Fruit fly (Drosophila melanogaster) whole organism, embryonic: ENCODE measurements around the gene HINT1.

ENCODE experiments used
- CG10209 ChIP-seq: fragments of 200-800 bp; sonication (Bioruptor generic); optimal IDR thresholded peaks from 3 replicates; lab custom pipeline; 2017; ENCODE audit warnings: missing biosample characterization, mild to moderate bottlenecking, missing genetic modification characterization, missing genetic modification reagents
- CG10274 ChIP-seq: fragments of 200-800 bp; sonication (Bioruptor generic); optimal IDR thresholded peaks from 3 replicates; lab custom pipeline; 2017; ENCODE audit warnings: missing biosample characterization, mild to moderate bottlenecking, missing genetic modification characterization
- CG11696 ChIP-seq: fragments of 200-800 bp; sonication (Bioruptor generic); IDR thresholded peaks from 2 replicates; pipeline ENCODE4 v1.3.6; 2022; ENCODE audit warnings: missing biosample characterization, missing genetic modification characterization
- CG12219 ChIP-seq: fragments of 200-800 bp; sonication (Bioruptor generic); optimal IDR thresholded peaks from 3 replicates; lab custom pipeline; 2018; ENCODE audit warnings: missing biosample characterization, mild to moderate bottlenecking, missing genetic modification characterization
- CG1233 ChIP-seq: fragments of 200-800 bp; sonication (Bioruptor generic); optimal IDR thresholded peaks from 4 replicates; lab custom pipeline; 2018; ENCODE audit warnings: missing biosample characterization, mild to moderate bottlenecking, missing genetic modification characterization
- CG13624 ChIP-seq: fragments of 200-800 bp; sonication (Bioruptor generic); optimal IDR thresholded peaks from 2 replicates; lab custom pipeline; 2016; ENCODE audit warnings: missing biosample characterization, missing genetic modification characterization
- CG14014 ChIP-seq: fragments of 200-800 bp; sonication (Bioruptor generic); IDR thresholded peaks from 2 replicates; pipeline ENCODE4 v1.3.6; 2022; ENCODE audit warnings: missing biosample characterization, missing genetic modification characterization
- CG17568 ChIP-seq: fragments of 200-800 bp; sonication (Bioruptor generic); optimal IDR thresholded peaks from 2 replicates; lab custom pipeline; 2018; ENCODE audit warnings: missing biosample characterization, mild to moderate bottlenecking, missing genetic modification characterization, moderate library complexity
- CG1792 ChIP-seq: fragments of 200-800 bp; sonication (Bioruptor generic); optimal IDR thresholded peaks from 2 replicates; lab custom pipeline; 2016; ENCODE audit warnings: missing biosample characterization, missing genetic modification characterization
- CG2116 ChIP-seq: fragments of 200-800 bp; sonication (Bioruptor generic); optimal IDR thresholded peaks from 3 replicates; lab custom pipeline; 2018; ENCODE audit warnings: missing biosample characterization, mild to moderate bottlenecking, missing genetic modification characterization
- CG2199 ChIP-seq: fragments of 200-800 bp; sonication (Bioruptor generic); IDR thresholded peaks from 3 replicates; pipeline ENCODE4 v1.3.6; 2022; ENCODE audit warnings: missing biosample characterization, missing genetic modification characterization
- CG31441 ChIP-seq: fragments of 200-800 bp; sonication (Bioruptor generic); IDR thresholded peaks from 2 replicates; pipeline ENCODE4 v1.3.6; 2022; ENCODE audit warnings: missing biosample characterization, missing genetic modification characterization
- CG3281 ChIP-seq: fragments of 200-800 bp; sonication (Bioruptor generic); optimal IDR thresholded peaks from 3 replicates; lab custom pipeline; 2017; ENCODE audit warnings: missing biosample characterization, mild to moderate bottlenecking, missing genetic modification characterization
- CG34224 ChIP-seq: fragments of 200-800 bp; sonication (Bioruptor generic); IDR thresholded peaks from 3 replicates; pipeline ENCODE4 v1.3.6; 2022; ENCODE audit warnings: missing biosample characterization, missing genetic modification characterization; ENCODE audit not compliant: partially characterized antibody
- CG3847 ChIP-seq: fragments of 200-800 bp; sonication (Bioruptor generic); IDR thresholded peaks from 2 replicates; pipeline ENCODE4 v1.3.6; 2022; ENCODE audit warnings: missing biosample characterization, missing genetic modification characterization
- CG5180 ChIP-seq: fragments of 200-800 bp; sonication (Bioruptor generic); optimal IDR thresholded peaks from 3 replicates; lab custom pipeline; 2017; ENCODE audit warnings: missing biosample characterization, missing genetic modification characterization, mild to moderate bottlenecking, moderate library complexity, missing genetic modification reagents
- CG6654 ChIP-seq: fragments of 200-800 bp; sonication (Bioruptor generic); optimal IDR thresholded peaks from 2 replicates; lab custom pipeline; 2017; ENCODE audit warnings: missing biosample characterization, mild to moderate bottlenecking, missing genetic modification characterization
- CG6791 ChIP-seq: fragments of 200-800 bp; sonication (Bioruptor generic); IDR thresholded peaks from 3 replicates; pipeline ENCODE4 v1.3.6; 2022; ENCODE audit warnings: missing biosample characterization, missing genetic modification characterization; ENCODE audit not compliant: partially characterized antibody
- CG7372 ChIP-seq: fragments of 200-800 bp; sonication (Bioruptor generic); IDR thresholded peaks from 2 replicates; pipeline ENCODE4 v1.3.6; 2022; ENCODE audit warnings: missing biosample characterization, missing genetic modification characterization
- CG8478 ChIP-seq: fragments of >200 bp; optimal IDR thresholded peaks from 2 replicates; lab custom pipeline; 2018
- CG9437 ChIP-seq: fragments of 200-800 bp; sonication (Bioruptor generic); optimal IDR thresholded peaks from 2 replicates; lab custom pipeline; 2018; ENCODE audit warnings: missing biosample characterization, mild to moderate bottlenecking, missing genetic modification characterization
- CrebB ChIP-seq: fragments of 200-800 bp; sonication (Bioruptor generic); optimal IDR thresholded peaks from 3 replicates; lab custom pipeline; 2018; ENCODE audit warnings: missing biosample characterization, mild to moderate bottlenecking, missing genetic modification characterization
- D19A ChIP-seq: fragments of 200-800 bp; optimal IDR thresholded peaks from 3 replicates; lab custom pipeline; 2019; ENCODE audit warnings: missing biosample characterization, mild to moderate bottlenecking, missing genetic modification characterization, moderate library complexity
- Dip2 ChIP-seq: fragments of 200-800 bp; sonication (Bioruptor generic); IDR thresholded peaks from 2 replicates; pipeline ENCODE4 v1.3.6; 2022; ENCODE audit warnings: missing biosample characterization, missing genetic modification characterization
- HHEX ChIP-seq: fragments of 200-800 bp; sonication (Bioruptor generic); optimal IDR thresholded peaks from 3 replicates; lab custom pipeline; 2017; ENCODE audit warnings: missing biosample characterization, mild to moderate bottlenecking, missing genetic modification characterization, missing genetic modification reagents
- Hand ChIP-seq: fragments of 200-800 bp; sonication (Bioruptor generic); optimal IDR thresholded peaks from 2 replicates; lab custom pipeline; 2017; ENCODE audit warnings: mild to moderate bottlenecking, missing biosample characterization, missing genetic modification reagents, missing genetic modification characterization
- Hr78 ChIP-seq, 2 experiments: fragments of 200-800 bp in 1 of 2; fragments of >200 bp in 1 of 2; sonication (Bioruptor generic) in 1 of 2; optimal IDR thresholded peaks; 2 replicates each; lab custom pipeline; 2017 to 2019; ENCODE audit warnings: missing biosample characterization in 2 of 2, missing genetic modification characterization in 2 of 2, mild to moderate bottlenecking in 1 of 2, moderate library complexity in 1 of 2
- Lhr ChIP-seq: fragments of 200-800 bp; sonication (Bioruptor generic); optimal IDR thresholded peaks from 3 replicates; lab custom pipeline; 2017; ENCODE audit warnings: mild to moderate bottlenecking, missing biosample characterization, missing genetic modification reagents, missing genetic modification characterization
- Lpt ChIP-seq: fragments of >200 bp; optimal IDR thresholded peaks from 2 replicates; lab custom pipeline; 2018; ENCODE audit warnings: missing biosample characterization, missing genetic modification characterization
- MBD-R2 ChIP-seq: fragments of 200-800 bp; sonication (Bioruptor generic); IDR thresholded peaks from 2 replicates; pipeline ENCODE4 v1.3.6; 2022; ENCODE audit warnings: missing biosample characterization, missing genetic modification characterization
- Oli ChIP-seq: fragments of 200-800 bp; sonication (Bioruptor generic); optimal IDR thresholded peaks from 2 replicates; lab custom pipeline; 2018; ENCODE audit warnings: missing biosample characterization, mild to moderate bottlenecking, missing genetic modification characterization, moderate library complexity
- Optix ChIP-seq: fragments of 200-800 bp; sonication (Bioruptor generic); IDR thresholded peaks from 3 replicates; pipeline ENCODE4 v1.3.6; 2022; ENCODE audit warnings: missing biosample characterization, missing genetic modification characterization
- Sox102F ChIP-seq: fragments of 200-800 bp; sonication (Bioruptor generic); optimal IDR thresholded peaks from 2 replicates; lab custom pipeline; 2018; ENCODE audit warnings: missing biosample characterization, mild to moderate bottlenecking, missing genetic modification characterization, moderate library complexity
- Usf ChIP-seq: fragments of 200-800 bp; sonication (Bioruptor generic); optimal IDR thresholded peaks from 2 replicates; lab custom pipeline; 2017; ENCODE audit warnings: missing genotype, missing biosample characterization, missing genetic modification characterization
- ara ChIP-seq: fragments of 200-800 bp; sonication (Bioruptor generic); IDR thresholded peaks from 2 replicates; pipeline ENCODE4 v1.3.6; 2022; ENCODE audit warnings: missing biosample characterization, missing genetic modification characterization
- ato ChIP-seq: fragments of 200-800 bp; sonication (Bioruptor generic); IDR thresholded peaks from 2 replicates; pipeline ENCODE4 v1.3.6; 2022; ENCODE audit warnings: missing biosample characterization, missing genetic modification characterization; ENCODE audit not compliant: partially characterized antibody
- az2 ChIP-seq: fragments of 200-800 bp; sonication (Bioruptor generic); optimal IDR thresholded peaks from 3 replicates; lab custom pipeline; 2016; ENCODE audit warnings: missing biosample characterization, missing genetic modification characterization
- bab2 ChIP-seq: fragments of 200-800 bp; sonication (Bioruptor generic); optimal IDR thresholded peaks from 2 replicates; lab custom pipeline; 2016; ENCODE audit warnings: missing biosample characterization, missing genetic modification characterization
- corto ChIP-seq: fragments of 200-800 bp; sonication (Bioruptor generic); optimal IDR thresholded peaks from 2 replicates; lab custom pipeline; 2016; ENCODE audit warnings: missing biosample characterization, mild to moderate bottlenecking, missing genetic modification characterization, moderate library complexity
- da ChIP-seq: fragments of 200-800 bp; sonication (Bioruptor generic); optimal IDR thresholded peaks from 2 replicates; lab custom pipeline; 2016; ENCODE audit warnings: missing biosample characterization, missing genetic modification characterization
- dati ChIP-seq: fragments of 200-800 bp; sonication (Bioruptor generic); IDR thresholded peaks from 2 replicates; pipeline ENCODE4 v1.3.6; 2022; ENCODE audit warnings: missing biosample characterization, missing genetic modification characterization
- dm ChIP-seq: fragments of 200-800 bp; sonication (Bioruptor generic); optimal IDR thresholded peaks from 3 replicates; lab custom pipeline; 2016; ENCODE audit warnings: missing biosample characterization, missing genetic modification characterization
- grn ChIP-seq: fragments of 200-800 bp; sonication (Bioruptor generic); optimal IDR thresholded peaks from 3 replicates; lab custom pipeline; 2017; ENCODE audit warnings: missing biosample characterization, missing genetic modification characterization
- klu ChIP-seq: fragments of 200-800 bp; sonication (Bioruptor generic); IDR thresholded peaks from 2 replicates; pipeline ENCODE4 v1.3.6; 2022; ENCODE audit warnings: missing biosample characterization, missing genetic modification characterization
- nau ChIP-seq: fragments of 200-800 bp; sonication (Bioruptor generic); optimal IDR thresholded peaks from 3 replicates; lab custom pipeline; 2017; ENCODE audit warnings: missing biosample characterization, mild to moderate bottlenecking, missing genetic modification characterization, missing genetic modification reagents
- nom ChIP-seq: fragments of 200-800 bp; sonication (Bioruptor generic); optimal IDR thresholded peaks from 2 replicates; lab custom pipeline; 2017; ENCODE audit warnings: missing biosample characterization, missing genetic modification characterization, mild to moderate bottlenecking, moderate library complexity, missing genetic modification reagents
- rib ChIP-seq: fragments of 200-800 bp; sonication (Bioruptor generic); IDR thresholded peaks from 2 replicates; pipeline ENCODE4 v1.3.6; 2022; ENCODE audit warnings: missing biosample characterization, missing genetic modification characterization
- stwl ChIP-seq: fragments of 200-800 bp; sonication (Bioruptor generic); optimal IDR thresholded peaks from 3 replicates; lab custom pipeline; 2018; ENCODE audit warnings: missing biosample characterization, mild to moderate bottlenecking, missing genetic modification characterization, moderate library complexity
- ttk ChIP-seq: fragments of 200-800 bp; sonication (Bioruptor generic); IDR thresholded peaks from 2 replicates; pipeline ENCODE4 v2.1.2; 2022; ENCODE audit warnings: missing biosample characterization, missing genetic modification characterization
- vvl ChIP-seq: fragments of 200-800 bp; sonication (Bioruptor generic); IDR thresholded peaks from 2 replicates; pipeline ENCODE4 v1.3.6; 2022; ENCODE audit warnings: missing biosample characterization, missing genetic modification characterization
- zen2 ChIP-seq: fragments of 200-800 bp; sonication (Bioruptor generic); IDR thresholded peaks from 3 replicates; pipeline ENCODE4 v1.3.6; 2022; ENCODE audit warnings: missing biosample characterization, missing genetic modification characterization; ENCODE audit not compliant: partially characterized antibody

The HINT1 gene

dm6 chr2L:2729882-2730281, 40.1 kb upstream of the HINT1 start (continued):
- no peak for TF ChIP-seq Hr78 (GFP tag; optimal IDR thresholded peaks at IDR 0.05; lab: Kevin White, UChicago)
- TF ChIP-seq nom (GFP tag; lab: Kevin White, UChicago) = no peak
- peak; percentile 7; the same call in 1 of the 2 replicates for TF ChIP-seq MBD-R2 (GFP tag; lab: Robert Waterston, UW)
- TF ChIP-seq Optix (GFP tag; lab: Robert Waterston, UW) = no peak
- no peak for TF ChIP-seq grn
- no peak for TF ChIP-seq Dip2 (GFP tag; lab: Robert Waterston, UW)
- TF ChIP-seq corto (GFP tag; lab: Kevin White, UChicago) = no peak
- no peak for TF ChIP-seq CG17568 (GFP tag; lab: Kevin White, UChicago)
- TF ChIP-seq Hand (GFP tag; lab: Kevin White, UChicago) = no peak
- TF ChIP-seq CG3847 = peak; percentile 44; the same call in 1 of the 2 replicates
- TF ChIP-seq CG13624 (GFP tag; lab: Kevin White, UChicago) = no peak
- no peak for TF ChIP-seq ara
- no peak for TF ChIP-seq D19A (tag; lab: Kevin White, UChicago)
- TF ChIP-seq CG9437 (GFP tag; lab: Kevin White, UChicago) = no peak
- TF ChIP-seq da (GFP tag; lab: Kevin White, UChicago) = no peak
- no peak for TF ChIP-seq CG2116 (GFP tag; lab: Kevin White, UChicago)
- TF ChIP-seq CG10274 (GFP tag; lab: Kevin White, UChicago) = peak; percentile 49
- TF ChIP-seq dati (GFP tag; lab: Robert Waterston, UW) = no peak
- peak; percentile 28 for TF ChIP-seq CG10209 (GFP tag; lab: Kevin White, UChicago)
- no peak for TF ChIP-seq bab2 (GFP tag; lab: Kevin White, UChicago)
- TF ChIP-seq Lhr (GFP tag; lab: Kevin White, UChicago) = no peak
- TF ChIP-seq stwl (tag; lab: Kevin White, UChicago) = no peak
- TF ChIP-seq Sox102F (GFP tag; lab: Kevin White, UChicago) = peak; percentile 10
- TF ChIP-seq zen2 (GFP tag; lab: Robert Waterston, UW) = no peak
- 0 out of 3 replicates have a peak, but pooled peaks have one; percentile 48 for TF ChIP-seq CG2199 (GFP tag; lab: Robert Waterston, UW)
- TF ChIP-seq Oli (tag; lab: Kevin White, UChicago) = peak; percentile 16
- no peak for TF ChIP-seq rib (GFP tag; lab: Robert Waterston, UW)
- peak; percentile 59 for TF ChIP-seq CG3281 (GFP tag; lab: Kevin White, UChicago)
- TF ChIP-seq CrebB = no peak
- TF ChIP-seq dm = no peak
- no peak for TF ChIP-seq az2
- no peak for TF ChIP-seq Lpt (GFP tag; lab: Kevin White, UChicago)
- no peak for TF ChIP-seq klu (GFP tag; lab: Robert Waterston, UW)
- peak; percentile 3 for TF ChIP-seq nau (GFP tag; lab: Kevin White, UChicago)
- TF ChIP-seq ttk = peak; percentile 38; the same call in 1 of the 2 replicates
- peak; percentile 54; the same call in 1 of the 2 replicates for TF ChIP-seq vvl (GFP tag; lab: Robert Waterston, UW)
- TF ChIP-seq CG6654 (GFP tag; lab: Kevin White, UChicago) = no peak
- TF ChIP-seq CG1233 (GFP tag; lab: Kevin White, UChicago) = peak; percentile 38
- no peak for TF ChIP-seq CG7372 (GFP tag; lab: Robert Waterston, UW)
- no peak for TF ChIP-seq ato (GFP tag; lab: Robert Waterston, UW)
- TF ChIP-seq CG34224 (GFP tag; lab: Robert Waterston, UW) = no peak
- peak; percentile 62 for TF ChIP-seq CG11696 (GFP tag; lab: Robert Waterston, UW)
- TF ChIP-seq CG6791 (GFP tag; lab: Robert Waterston, UW) = no peak
- TF ChIP-seq CG8478 = no peak
- no peak for TF ChIP-seq CG5180 (GFP tag; lab: Kevin White, UChicago)
- TF ChIP-seq CG14014 (GFP tag; lab: Robert Waterston, UW) = peak; percentile 42
- peak; percentile 43 for TF ChIP-seq HHEX
- TF ChIP-seq CG12219 (GFP tag; lab: Kevin White, UChicago) = no peak
- TF ChIP-seq CG1792 = no peak
- TF ChIP-seq CG31441 (GFP tag; lab: Robert Waterston, UW) = 0 out of 2 replicates have a peak, but pooled peaks have one; percentile 16
- TF ChIP-seq Usf = no peak
